Worm (Caenorhabditis elegans): ENCODE data around the gene dos-1.

dos-1 gene

ce11 chrIII:9144744-9145390 lies 41.1 kb downstream of the dos-1 start, which contains the start of the genes ZK512.2 and ZK512.4 (continued):
- TF ChIP-seq elt-3 (tag; optimal IDR thresholded peaks at IDR 0.05) (no peak), C16A3.4 (tag; optimal IDR thresholded peaks at IDR 0.05) (peak; percentile 19), nhr-77 (tag; optimal IDR thresholded peaks at IDR 0.05) (no peak)

DNA sequence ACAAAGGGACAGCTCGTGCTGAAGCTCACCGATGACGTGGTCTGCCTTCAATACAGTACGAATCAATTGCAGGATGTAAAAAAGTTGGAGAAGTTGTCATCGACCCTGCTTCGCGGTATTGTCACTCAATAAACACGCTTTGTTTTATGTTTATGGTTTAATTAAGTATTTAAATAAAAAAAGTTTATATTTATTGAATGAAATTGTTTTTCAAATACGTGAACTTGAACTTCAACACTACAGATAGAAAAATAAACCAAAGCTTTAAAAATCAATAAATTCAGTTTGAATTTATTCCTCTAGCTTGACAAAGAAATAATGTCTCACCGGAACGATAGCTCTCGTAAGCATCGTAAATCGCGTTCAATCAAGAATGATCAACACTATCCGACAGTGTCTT lies 42.0 kb downstream of the dos-1 start, which contains the start of gene ZK512.8:
Gene ZK512.8 (plus strand): TSS at position 301 of the 400 bp plus-strand sequence.
- TF ChIP-seq mdl-1 (tag; optimal IDR thresholded peaks at IDR 0.05) (no peak), nhr-77 (tag; optimal IDR thresholded peaks at IDR 0.05) (no peak), efl-1 (optimal IDR thresholded peaks at IDR 0.05) (no peak), efl-1 (GFP tag; optimal IDR thresholded peaks at IDR 0.05 in 1 of 2) (no peak), isw-1 (GFP tag; IDR thresholded peaks at IDR 0.05) (no peak), elt-2 (tag; optimal IDR thresholded peaks at IDR 0.05) (no peak), nhr-84 (tag; optimal IDR thresholded peaks at IDR 0.05) (no peak), zip-4 (GFP tag; optimal IDR thresholded peaks at IDR 0.05) (no peak), fos-1 (tag; optimal IDR thresholded peaks at IDR 0.05) (no peak), nhr-20 (tag; optimal IDR thresholded peaks at IDR 0.05) (no peak)

- TF ChIP-seq nhr-84 (tag; optimal IDR thresholded peaks at IDR 0.05) (no peak), ets-5 (GFP tag; IDR thresholded peaks at IDR 0.05) (no peak), grh-1 (GFP tag; IDR thresholded peaks at IDR 0.05) (no peak), ceh-82 (tag; optimal IDR thresholded peaks at IDR 0.05) (no peak), ztf-11 (tag; optimal IDR thresholded peaks at IDR 0.05) (no peak), F16B12.6 (tag; optimal IDR thresholded peaks at IDR 0.05) (no peak), lin-35 (GFP tag; optimal IDR thresholded peaks at IDR 0.05) (no peak), mab-9 (GFP tag; IDR thresholded peaks at IDR 0.05) (no peak), hlh-4 (tag; optimal IDR thresholded peaks at IDR 0.05) (no peak), alr-1 (tag; optimal IDR thresholded peaks at IDR 0.05; ENCODE audit: borderline replicate concordance) (no peak), aly-2 (tag; optimal IDR thresholded peaks at IDR 0.05) (no peak), ceh-88 (GFP tag; IDR thresholded peaks at IDR 0.05) (no peak), nhr-71 (tag; optimal IDR thresholded peaks at IDR 0.05) (no peak), egl-27 (tag; optimal IDR thresholded peaks at IDR 0.05) (no peak), Y116A8C.19 (tag; optimal IDR thresholded peaks at IDR 0.05; ENCODE audit: borderline replicate concordance) (no peak)
Measured at ce11 chrIII:9149132-9149531, 45.4 kb downstream of the dos-1 start.

DNA sequence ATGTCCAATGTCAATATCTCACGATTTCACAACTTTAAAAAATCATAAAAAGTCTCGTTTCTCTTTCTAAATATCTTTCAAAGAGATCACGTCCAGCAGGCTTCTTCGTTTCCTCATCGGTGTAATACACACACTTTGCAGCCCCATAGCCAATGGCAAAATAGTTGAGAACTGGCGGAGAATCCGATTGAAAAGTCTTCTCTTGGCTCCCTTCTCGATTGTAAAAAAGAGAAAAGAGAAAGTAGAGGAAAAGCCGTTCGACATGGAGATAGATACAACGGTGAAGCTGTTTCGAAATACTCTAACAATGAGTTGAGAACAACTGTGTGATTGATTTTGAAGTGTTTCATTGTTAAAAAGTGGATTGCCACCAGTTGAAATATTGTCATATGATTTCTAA lies 48.0 kb downstream of the dos-1 start:
- TF ChIP-seq nhr-20 (tag; optimal IDR thresholded peaks at IDR 0.05) (peak; percentile 25), rnt-1 (tag; optimal IDR thresholded peaks at IDR 0.05) (peak; percentile 64), mep-1 (tag; optimal IDR thresholded peaks at IDR 0.05) (peak; percentile 40), xbp-1 (tag; optimal IDR thresholded peaks at IDR 0.05) (no peak), unc-62 (GFP tag; optimal IDR thresholded peaks at IDR 0.05) (no peak), F16B12.6 (tag; optimal IDR thresholded peaks at IDR 0.05) (no peak), pag-3 (tag; optimal IDR thresholded peaks at IDR 0.05; ENCODE audit: borderline replicate concordance, insufficient read depth) (peak; percentile 89), hlh-17 (GFP tag; optimal IDR thresholded peaks at IDR 0.05; ENCODE audit: borderline replicate concordance) (no peak), snu-23 (GFP tag; optimal IDR thresholded peaks at IDR 0.05) (peak; percentile 29), C16A3.4 (tag; optimal IDR thresholded peaks at IDR 0.05) (peak; percentile 11), nhr-47 (tag; optimal IDR thresholded peaks at IDR 0.05) (no peak), lin-14 (GFP tag; optimal IDR thresholded peaks at IDR 0.05) (peak; percentile 82), nhr-28 (tag; optimal IDR thresholded peaks at IDR 0.05) (no peak), mdl-1 (tag; optimal IDR thresholded peaks at IDR 0.05) (peak in 1 of 2 experiments; percentile 16), C34B4.2 (tag; optimal IDR thresholded peaks at IDR 0.05) (no peak), lsy-2 (tag; optimal IDR thresholded peaks at IDR 0.05) (peak; percentile 6 to 52), ztf-4 (tag; optimal IDR thresholded peaks at IDR 0.05) (no peak), dpl-1 (GFP tag; optimal IDR thresholded peaks at IDR 0.05) (peak in 1 of 3 experiments; percentile 2), lin-39 (tag; optimal IDR thresholded peaks at IDR 0.05) (peak; percentile 4), fos-1 (tag; optimal IDR thresholded peaks at IDR 0.05) (no peak), nhr-19 (GFP tag; conservative IDR thresholded peaks at IDR 0.05) (peak; percentile 22; the same call in 1 of the 2 replicates), fkh-4 (tag; optimal IDR thresholded peaks at IDR 0.05; ENCODE audit: borderline replicate concordance) (peak; percentile 1), nhr-71 (tag; optimal IDR thresholded peaks at IDR 0.05) (peak; percentile 55)
